Worm (Caenorhabditis elegans): ENCODE measurements around the gene pqn-83.

ce11 chrIII:13062989-13063388, 36.3 kb downstream of the pqn-83 start:
- no peak for TF ChIP-seq W03F9.2 (tag; optimal IDR thresholded peaks at IDR 0.05)
- no peak for TF ChIP-seq him-1 (tag; optimal IDR thresholded peaks at IDR 0.05)
